Worm (Caenorhabditis elegans) whole organism, L1 larva: ENCODE measurements around the gene cutl-3.
A peak's percentile ranks its signal among the peaks of the same experiment; 100 is the strongest.

Experiments
- Y116A8C.19 ChIP-seq: sonication (generic microtip); optimal IDR thresholded peaks from 2 replicates; lab custom pipeline; 2016; ENCODE audit warnings: missing compliant biosample characterization, missing genetic modification characterization, borderline replicate concordance
- aha-1 ChIP-seq: fragments of 150-350 bp; optimal IDR thresholded peaks from 2 replicates; lab custom pipeline; 2014; ENCODE audit warnings: missing biosample characterization, missing genetic modification characterization
- blmp-1 ChIP-seq: fragments of 150-350 bp; optimal IDR thresholded peaks from 2 replicates; lab custom pipeline; 2014; ENCODE audit warnings: missing biosample characterization, missing genetic modification characterization
- ceh-82 ChIP-seq, 3 experiments: fragments of 150-350 bp in 1 of 3; sonication (generic microtip) in 2 of 3; optimal IDR thresholded peaks; 2 replicates each; lab custom pipeline; 2014 to 2017; ENCODE audit warnings: missing biosample characterization in 3 of 3, missing genetic modification characterization in 3 of 3
- efl-1 ChIP-seq, 4 experiments: fragments of 150-350 bp; optimal IDR thresholded peaks in 3 of 4; peaks in 1 of 4; 1 replicate in 1 of 4; 2 replicates in 3 of 4; lab custom pipeline; 2014; ENCODE audit warnings: missing biosample characterization in 2 of 4, missing genetic modification characterization in 2 of 4, missing genetic modification reagents in 2 of 4
- egl-13 ChIP-seq: sonication (generic microtip); optimal IDR thresholded peaks from 2 replicates; lab custom pipeline; 2016; ENCODE audit warnings: missing genotype, missing genetic modification reagents, missing genetic modification characterization, missing compliant biosample characterization
- elt-2 ChIP-seq: sonication (generic microtip); optimal IDR thresholded peaks from 2 replicates; lab custom pipeline; 2016; ENCODE audit warnings: missing genetic modification characterization, mild to moderate bottlenecking, inconsistent platforms, missing compliant biosample characterization, missing genetic modification reagents
- ets-5 ChIP-seq: fragments of 200-800 bp; sonication (Bioruptor generic); IDR thresholded peaks from 2 replicates; pipeline ENCODE4 v1.3.6; 2022; ENCODE audit warnings: missing genetic modification characterization, missing compliant biosample characterization
- fkh-10 ChIP-seq: sonication (generic microtip); optimal IDR thresholded peaks from 2 replicates; lab custom pipeline; 2017; ENCODE audit warnings: missing biosample characterization, missing genetic modification reagents, missing genetic modification characterization
- fkh-4 ChIP-seq: sonication (generic microtip); optimal IDR thresholded peaks from 2 replicates; lab custom pipeline; 2016; ENCODE audit warnings: missing compliant biosample characterization, missing genetic modification characterization, borderline replicate concordance
- fos-1 ChIP-seq: fragments of 150-350 bp; optimal IDR thresholded peaks from 2 replicates; lab custom pipeline; 2014; ENCODE audit warnings: missing biosample characterization, missing genetic modification characterization
- grh-1 ChIP-seq: fragments of 200-800 bp; sonication (Bioruptor generic); IDR thresholded peaks from 2 replicates; pipeline ENCODE4 v1.3.6; 2022; ENCODE audit warnings: missing genetic modification reagents, missing genetic modification characterization, missing compliant biosample characterization
- isw-1 ChIP-seq: fragments of 200-800 bp; sonication (Bioruptor generic); IDR thresholded peaks from 2 replicates; pipeline ENCODE4 v1.3.6; 2022; ENCODE audit warnings: missing genetic modification characterization, missing compliant biosample characterization
- lin-13 ChIP-seq: fragments of 150-350 bp; optimal IDR thresholded peaks from 2 replicates; lab custom pipeline; 2014; ENCODE audit warnings: missing biosample characterization, missing genetic modification reagents, missing genetic modification characterization
- lin-14 ChIP-seq: fragments of 200-800 bp; sonication (Bioruptor generic); optimal IDR thresholded peaks from 2 replicates; lab custom pipeline; 2018; ENCODE audit warnings: mild to moderate bottlenecking, missing genetic modification characterization, moderate library complexity, missing compliant biosample characterization
- lin-15B ChIP-seq: fragments of 150-350 bp; sonication (generic microtip); optimal IDR thresholded peaks from 3 replicates; lab custom pipeline; 2014; ENCODE audit warnings: missing biosample characterization, missing genetic modification characterization
- lin-35 ChIP-seq, 2 experiments: fragments of 150-350 bp; optimal IDR thresholded peaks; 2 replicates each; lab custom pipeline; 2014; ENCODE audit warnings: missing biosample characterization in 2 of 2, missing genetic modification characterization in 2 of 2, missing genetic modification reagents in 2 of 2
- lir-3 ChIP-seq: sonication (generic microtip); optimal IDR thresholded peaks from 2 replicates; lab custom pipeline; 2016; ENCODE audit warnings: mild to moderate bottlenecking, missing genetic modification characterization, moderate library complexity, missing compliant biosample characterization; ENCODE audit not compliant: poor library complexity
- mep-1 ChIP-seq: fragments of 150-350 bp; optimal IDR thresholded peaks from 2 replicates; lab custom pipeline; 2014; ENCODE audit warnings: missing biosample characterization, missing genetic modification characterization
- nhr-19 ChIP-seq: fragments of 200-800 bp; sonication (Bioruptor generic); conservative IDR thresholded peaks from 2 replicates; pipeline ENCODE4 v1.3.6; 2022; ENCODE audit warnings: missing genetic modification characterization, missing compliant biosample characterization
- nhr-20 ChIP-seq: sonication (generic microtip); optimal IDR thresholded peaks from 2 replicates; lab custom pipeline; 2016; ENCODE audit warnings: mild to moderate bottlenecking, missing genetic modification characterization, missing compliant biosample characterization
- nhr-237 ChIP-seq: fragments of 150-350 bp; optimal IDR thresholded peaks from 2 replicates; lab custom pipeline; 2014; ENCODE audit warnings: missing biosample characterization, missing genetic modification characterization
- nhr-77 ChIP-seq: fragments of 150-350 bp; optimal IDR thresholded peaks from 2 replicates; lab custom pipeline; 2014; ENCODE audit warnings: missing biosample characterization, missing genetic modification characterization
- nhr-84 ChIP-seq: sonication (generic microtip); optimal IDR thresholded peaks from 2 replicates; lab custom pipeline; 2017; ENCODE audit warnings: missing biosample characterization, missing genetic modification characterization
- nhr-85 ChIP-seq: sonication (generic microtip); peaks from one replicate; lab custom pipeline; 2016; ENCODE audit warnings: missing genetic modification characterization, inconsistent platforms, missing compliant biosample characterization
- nhr-90 ChIP-seq: sonication (generic microtip); optimal IDR thresholded peaks from 2 replicates; lab custom pipeline; 2016; ENCODE audit warnings: mild to moderate bottlenecking, missing genetic modification characterization, missing compliant biosample characterization; ENCODE audit not compliant: poor library complexity
- pax-3 ChIP-seq: fragments of 200-800 bp; sonication (Bioruptor generic); optimal IDR thresholded peaks from 2 replicates; lab custom pipeline; 2018; ENCODE audit warnings: mild to moderate bottlenecking, missing genetic modification characterization, moderate library complexity, missing compliant biosample characterization
- skn-1 ChIP-seq: fragments of 150-350 bp; optimal IDR thresholded peaks from 2 replicates; lab custom pipeline; 2014; ENCODE audit warnings: missing biosample characterization, missing genetic modification characterization
- snpc-4 ChIP-seq: fragments of 150-350 bp; optimal IDR thresholded peaks from 2 replicates; lab custom pipeline; 2014; ENCODE audit warnings: missing biosample characterization, missing genetic modification characterization
- snu-23 ChIP-seq: sonication (generic microtip); optimal IDR thresholded peaks from 2 replicates; lab custom pipeline; 2016; ENCODE audit warnings: missing genetic modification characterization, missing compliant biosample characterization
- sup-37 ChIP-seq: fragments of 200-800 bp; sonication (Bioruptor generic); optimal IDR thresholded peaks from 2 replicates; lab custom pipeline; 2018; ENCODE audit warnings: mild to moderate bottlenecking, missing genetic modification characterization, missing compliant biosample characterization
- swsn-7 ChIP-seq: sonication (generic microtip); optimal IDR thresholded peaks from 2 replicates; lab custom pipeline; 2016; ENCODE audit warnings: missing genetic modification characterization, missing compliant biosample characterization
- unc-130 ChIP-seq: fragments of 150-350 bp; optimal IDR thresholded peaks from 2 replicates; lab custom pipeline; 2017; ENCODE audit warnings: missing biosample characterization, missing genetic modification characterization, inconsistent platforms
- unc-30 ChIP-seq: sonication (generic microtip); optimal IDR thresholded peaks from 2 replicates; lab custom pipeline; 2017; ENCODE audit warnings: missing biosample characterization, missing genetic modification characterization
- unc-62 ChIP-seq: fragments of 150-350 bp; optimal IDR thresholded peaks from 2 replicates; lab custom pipeline; 2014; ENCODE audit warnings: missing biosample characterization, missing genetic modification reagents, missing genetic modification characterization
- zag-1 ChIP-seq: fragments of 150-350 bp; optimal IDR thresholded peaks from 2 replicates; lab custom pipeline; 2014; ENCODE audit warnings: missing biosample characterization, missing genetic modification characterization
- zip-4 ChIP-seq: fragments of 200-800 bp; sonication (Bioruptor generic); optimal IDR thresholded peaks from 2 replicates; lab custom pipeline; 2018; ENCODE audit warnings: mild to moderate bottlenecking, missing genetic modification characterization, moderate library complexity, missing compliant biosample characterization
- ztf-11 ChIP-seq, 2 experiments: sonication (generic microtip); optimal IDR thresholded peaks; 2 replicates each; lab custom pipeline; 2016 to 2017; ENCODE audit warnings: missing genetic modification characterization in 2 of 2, missing biosample characterization in 1 of 2, missing compliant biosample characterization in 1 of 2
- ztf-4 ChIP-seq: fragments of 150-350 bp; optimal IDR thresholded peaks from 2 replicates; lab custom pipeline; 2014; ENCODE audit warnings: missing biosample characterization, missing genetic modification characterization

Gene cutl-3

DNA sequence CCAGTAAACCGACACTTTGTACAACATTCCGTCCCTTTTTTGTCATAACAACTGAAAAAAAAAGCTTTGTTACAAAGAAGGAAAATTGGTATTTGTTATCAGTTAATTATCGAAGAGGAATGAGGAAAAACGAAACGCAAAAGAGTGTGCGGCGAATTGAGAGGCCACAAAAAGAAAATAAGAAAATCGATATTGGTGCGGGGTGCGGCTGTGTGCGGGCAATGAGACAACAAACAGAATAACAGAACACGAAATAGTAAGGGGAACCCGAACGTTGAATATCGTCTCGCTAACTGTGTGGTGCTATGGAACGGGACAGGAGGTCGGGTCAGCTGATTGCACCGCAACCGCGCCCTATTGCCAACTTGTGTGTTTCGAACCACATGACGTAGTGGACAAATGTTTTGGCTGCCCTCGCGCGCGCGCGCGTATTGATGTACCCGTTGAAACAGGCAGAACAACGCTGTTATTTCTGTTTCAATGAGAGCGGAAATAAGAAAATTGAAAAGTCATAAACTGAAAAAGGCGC lies 41.6 kb upstream of the cutl-3 start, which contains the start of gene C18B12.4 (continued):
- TF ChIP-seq lir-3 (tag; lab: Kevin White, UChicago) (peak; percentile 54), nhr-77 (tag; lab: Kevin White, UChicago) (peak; percentile 54), grh-1 (GFP tag; lab: Robert Waterston, UW) (peak; percentile 66), fkh-4 (tag; lab: Kevin White, UChicago) (peak; percentile 56), fos-1 (tag; lab: Kevin White, UChicago) (peak; percentile 38), unc-30 (tag; lab: Kevin White, UChicago) (no peak), lin-15B (tag; lab: Kevin White, UChicago) (peak; percentile 71), ceh-82 (tag; optimal IDR thresholded peaks at IDR 0.05; lab: Kevin White, UChicago) (peak in 2 of 3 experiments; percentile 48 to 93), lin-13 (GFP tag; lab: Kevin White, UChicago) (peak; percentile 93), skn-1 (tag; lab: Kevin White, UChicago) (peak; percentile 93), lin-14 (GFP tag; lab: Kevin White, UChicago) (peak; percentile 97), ztf-4 (tag; lab: Kevin White, UChicago) (peak; percentile 71), snpc-4 (peak; percentile 46), ets-5 (no peak), blmp-1 (tag; lab: Kevin White, UChicago) (peak; percentile 63), mep-1 (tag; lab: Kevin White, UChicago) (peak; percentile 77), swsn-7 (tag; lab: Kevin White, UChicago) (peak; percentile 78), egl-13 (tag; lab: Kevin White, UChicago) (peak; percentile 25), nhr-85 (tag; lab: Kevin White, UChicago) (peak; percentile 95), isw-1 (GFP tag; lab: Robert Waterston, UW) (peak; percentile 49; the same call in 1 of the 2 replicates), elt-2 (tag; lab: Kevin White, UChicago) (peak; percentile 23), unc-62 (GFP tag; lab: Kevin White, UChicago) (no peak), efl-1 (optimal IDR thresholded peaks at IDR 0.05; lab: Kevin White, UChicago) (peak; percentile 58 to 69), efl-1 (GFP tag; optimal IDR thresholded peaks at IDR 0.05 in 1 of 2; lab: Kevin White, UChicago) (peak; percentile 63 to 95), ztf-11 (tag; optimal IDR thresholded peaks at IDR 0.05; lab: Kevin White, UChicago) (peak in 1 of 2 experiments; percentile 19), nhr-19 (GFP tag; lab: Robert Waterston, UW) (peak; percentile 87), aha-1 (tag; lab: Kevin White, UChicago) (no peak), unc-130 (tag; lab: Kevin White, UChicago) (peak; percentile 95), fkh-10 (GFP tag; lab: Kevin White, UChicago) (peak; percentile 30), nhr-20 (tag; lab: Kevin White, UChicago) (peak; percentile 92), nhr-90 (tag; lab: Kevin White, UChicago) (peak; percentile 73), zip-4 (GFP tag; lab: Kevin White, UChicago) (no peak), pax-3 (tag; lab: Kevin White, UChicago) (peak; percentile 58), sup-37 (GFP tag; lab: Kevin White, UChicago) (peak; percentile 48), nhr-237 (peak; percentile 46), zag-1 (no peak)

DNA sequence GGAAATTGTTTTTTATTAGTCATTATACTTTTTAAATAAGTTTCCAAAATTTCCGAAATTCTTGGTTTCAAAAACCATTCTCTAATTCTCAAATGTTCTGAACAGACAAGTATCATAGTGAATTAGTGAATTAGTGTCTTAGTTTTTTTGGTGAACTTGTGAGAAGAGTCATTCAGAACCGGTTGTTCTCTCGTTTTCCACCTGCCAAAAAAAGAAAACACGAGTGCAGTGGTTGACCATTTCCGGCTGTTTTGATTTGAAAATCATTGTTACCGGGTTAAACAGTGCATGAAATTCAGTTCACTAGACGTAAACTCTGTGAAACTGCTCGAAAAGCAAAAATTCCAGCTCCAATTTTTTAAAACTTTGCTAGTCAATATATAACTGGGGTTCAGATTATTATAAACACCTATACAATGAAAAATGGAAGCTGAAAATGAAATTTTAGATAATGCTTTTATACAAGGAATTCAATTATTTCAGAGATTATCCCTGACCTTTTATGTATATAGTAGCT lies 40.8 kb upstream of the cutl-3 start:
- peak; percentile 80 for TF ChIP-seq nhr-85 (tag; lab: Kevin White, UChicago)
- peak; percentile 10 for TF ChIP-seq snu-23 (GFP tag; lab: Kevin White, UChicago)
- TF ChIP-seq nhr-84 (tag; lab: Kevin White, UChicago) = no peak
- TF ChIP-seq lin-14 (GFP tag; lab: Kevin White, UChicago) = peak; percentile 51
- TF ChIP-seq grh-1 (GFP tag; lab: Robert Waterston, UW) = peak; percentile 54
- TF ChIP-seq pax-3 (tag; lab: Kevin White, UChicago) = no peak
- TF ChIP-seq lin-15B (tag; lab: Kevin White, UChicago) = no peak
- TF ChIP-seq lin-35 (GFP tag; optimal IDR thresholded peaks at IDR 0.05; lab: Kevin White, UChicago) = peak in 1 of 2 experiments; percentile 1
- TF ChIP-seq Y116A8C.19 (tag; lab: Kevin White, UChicago) = no peak
- no peak for TF ChIP-seq ztf-4 (tag; lab: Kevin White, UChicago)
